Worm (Caenorhabditis elegans): ENCODE results near the gene Y39F10C.1.

Y39F10C.1 gene

ce11 chrII:724004-724403 is 48.6 kb downstream of the Y39F10C.1 start:
- no peak for TF ChIP-seq unc-86 (tag; optimal IDR thresholded peaks at IDR 0.05)
- TF ChIP-seq unc-3 (GFP tag; conservative IDR thresholded peaks at IDR 0.05) = no peak
- no peak for TF ChIP-seq unc-3 (tag; optimal IDR thresholded peaks at IDR 0.05)
- TF ChIP-seq pax-1 (tag; optimal IDR thresholded peaks at IDR 0.05) = no peak
- TF ChIP-seq ceh-48 (tag; optimal IDR thresholded peaks at IDR 0.05) = peak; percentile 74
- no peak for TF ChIP-seq hlh-30 (tag; optimal IDR thresholded peaks at IDR 0.05; ENCODE audit: insufficient read depth)
- TF ChIP-seq Y22D7AL.16 (tag; optimal IDR thresholded peaks at IDR 0.05) = no peak
- no peak for TF ChIP-seq sox-2 (GFP tag; IDR thresholded peaks at IDR 0.05)
- no peak for TF ChIP-seq ceh-22 (tag; optimal IDR thresholded peaks at IDR 0.05)

Data from whole organism, late embryonic.